Worm (Caenorhabditis elegans): ENCODE data around the gene T28D6.3.

Gene T28D6.3

ce11 chrIII:11371688-11372087 is 5.1 kb downstream of the T28D6.3 start, which contains the start of gene tba-7:
TSS of gene tba-7 (minus strand) at chrIII:11371788.
- no peak for TF ChIP-seq ceh-13 (GFP tag; optimal IDR thresholded peaks at IDR 0.05)
- no peak for TF ChIP-seq pes-1 (GFP tag; IDR thresholded peaks at IDR 0.05)
- no peak for TF ChIP-seq tbx-37 (GFP tag; conservative IDR thresholded peaks at IDR 0.05)
- TF ChIP-seq flt-1 (GFP tag; IDR thresholded peaks at IDR 0.05) = no peak
- no peak for TF ChIP-seq ets-7 (tag; optimal IDR thresholded peaks at IDR 0.05)
- TF ChIP-seq scrt-1 (GFP tag; IDR thresholded peaks at IDR 0.05) = no peak
- no peak for TF ChIP-seq tra-4 (tag; optimal IDR thresholded peaks at IDR 0.05)
- no peak for TF ChIP-seq B0310.2 (tag; optimal IDR thresholded peaks at IDR 0.05)
- no peak for TF ChIP-seq ceh-36 (tag; optimal IDR thresholded peaks at IDR 0.05)
- no peak for TF ChIP-seq sea-1 (GFP tag; conservative IDR thresholded peaks at IDR 0.05)
- no peak for TF ChIP-seq ama-1 (optimal IDR thresholded peaks at IDR 0.05)
- no peak for TF ChIP-seq hmbx-1 (tag; optimal IDR thresholded peaks at IDR 0.05)
- TF ChIP-seq F13C5.2 (tag; optimal IDR thresholded peaks at IDR 0.05) = no peak
- no peak for TF ChIP-seq tbx-11 (GFP tag; IDR thresholded peaks at IDR 0.05)
- TF ChIP-seq hnd-1 (tag; optimal IDR thresholded peaks at IDR 0.05) = no peak

ce11 chrIII:11372199-11372938 is 5.8 kb downstream of the T28D6.3 start:
- TF ChIP-seq ceh-13 (GFP tag; optimal IDR thresholded peaks at IDR 0.05) (no peak), ama-1 (optimal IDR thresholded peaks at IDR 0.05) (no peak), hnd-1 (tag; optimal IDR thresholded peaks at IDR 0.05) (no peak), tbx-11 (GFP tag; IDR thresholded peaks at IDR 0.05) (no peak), sea-1 (GFP tag; conservative IDR thresholded peaks at IDR 0.05) (no peak), hmg-4 (GFP tag; optimal IDR thresholded peaks at IDR 0.05) (no peak), flt-1 (GFP tag; IDR thresholded peaks at IDR 0.05) (no peak), aly-1 (tag; optimal IDR thresholded peaks at IDR 0.05) (no peak), ceh-36 (tag; optimal IDR thresholded peaks at IDR 0.05) (no peak), tra-4 (tag; optimal IDR thresholded peaks at IDR 0.05) (no peak), hmbx-1 (tag; optimal IDR thresholded peaks at IDR 0.05) (no peak), ets-7 (tag; optimal IDR thresholded peaks at IDR 0.05) (no peak), pes-1 (GFP tag; IDR thresholded peaks at IDR 0.05) (no peak), tbx-37 (GFP tag; conservative IDR thresholded peaks at IDR 0.05) (no peak), F13C5.2 (tag; optimal IDR thresholded peaks at IDR 0.05) (no peak), scrt-1 (GFP tag; IDR thresholded peaks at IDR 0.05) (no peak), B0310.2 (tag; optimal IDR thresholded peaks at IDR 0.05) (no peak)

ce11 chrIII:11377880-11378279 is 11.3 kb downstream of the T28D6.3 start, which contains the start of gene dpy-18:
TSS of gene dpy-18 (minus strand) at chrIII:11377980.
- TF ChIP-seq tbx-11 (GFP tag; IDR thresholded peaks at IDR 0.05) = no peak
- TF ChIP-seq hmbx-1 (tag; optimal IDR thresholded peaks at IDR 0.05) = no peak
- TF ChIP-seq B0310.2 (tag; optimal IDR thresholded peaks at IDR 0.05) = no peak
- TF ChIP-seq tbx-37 (GFP tag; conservative IDR thresholded peaks at IDR 0.05) = no peak
- TF ChIP-seq pes-1 (GFP tag; IDR thresholded peaks at IDR 0.05) = no peak
- TF ChIP-seq sea-1 (GFP tag; conservative IDR thresholded peaks at IDR 0.05) = no peak
- no peak for TF ChIP-seq F13C5.2 (tag; optimal IDR thresholded peaks at IDR 0.05)
- no peak for TF ChIP-seq ets-7 (tag; optimal IDR thresholded peaks at IDR 0.05)
- TF ChIP-seq ama-1 (optimal IDR thresholded peaks at IDR 0.05) = no peak
- TF ChIP-seq ceh-13 (GFP tag; optimal IDR thresholded peaks at IDR 0.05) = no peak
- no peak for TF ChIP-seq tra-4 (tag; optimal IDR thresholded peaks at IDR 0.05)
- no peak for TF ChIP-seq aly-1 (tag; optimal IDR thresholded peaks at IDR 0.05)

- TF ChIP-seq ceh-13 (GFP tag; optimal IDR thresholded peaks at IDR 0.05) (no peak), hmbx-1 (tag; optimal IDR thresholded peaks at IDR 0.05) (no peak), F13C5.2 (tag; optimal IDR thresholded peaks at IDR 0.05) (no peak), ets-7 (tag; optimal IDR thresholded peaks at IDR 0.05) (no peak), B0310.2 (tag; optimal IDR thresholded peaks at IDR 0.05) (no peak), scrt-1 (GFP tag; IDR thresholded peaks at IDR 0.05) (no peak), hnd-1 (tag; optimal IDR thresholded peaks at IDR 0.05) (no peak), sea-1 (GFP tag; conservative IDR thresholded peaks at IDR 0.05) (no peak), aly-1 (tag; optimal IDR thresholded peaks at IDR 0.05) (no peak), tbx-37 (GFP tag; conservative IDR thresholded peaks at IDR 0.05) (no peak), flt-1 (GFP tag; IDR thresholded peaks at IDR 0.05) (no peak)
Observed at ce11 chrIII:11378450-11378849, 11.9 kb downstream of the T28D6.3 start.

ce11 chrIII:11378910-11379309 is 12.3 kb downstream of the T28D6.3 start:
- TF ChIP-seq hmbx-1 (tag; optimal IDR thresholded peaks at IDR 0.05) (no peak), ceh-13 (GFP tag; optimal IDR thresholded peaks at IDR 0.05) (no peak), ets-7 (tag; optimal IDR thresholded peaks at IDR 0.05) (no peak), tra-4 (tag; optimal IDR thresholded peaks at IDR 0.05) (no peak), hmg-4 (GFP tag; optimal IDR thresholded peaks at IDR 0.05) (no peak), hnd-1 (tag; optimal IDR thresholded peaks at IDR 0.05) (no peak), tbx-37 (GFP tag; conservative IDR thresholded peaks at IDR 0.05) (no peak), scrt-1 (GFP tag; IDR thresholded peaks at IDR 0.05) (no peak), aly-1 (tag; optimal IDR thresholded peaks at IDR 0.05) (no peak), flt-1 (GFP tag; IDR thresholded peaks at IDR 0.05) (no peak), ceh-36 (tag; optimal IDR thresholded peaks at IDR 0.05) (no peak), F13C5.2 (tag; optimal IDR thresholded peaks at IDR 0.05) (no peak), ama-1 (optimal IDR thresholded peaks at IDR 0.05) (no peak), sea-1 (GFP tag; conservative IDR thresholded peaks at IDR 0.05) (no peak), B0310.2 (tag; optimal IDR thresholded peaks at IDR 0.05) (no peak), tbx-11 (GFP tag; IDR thresholded peaks at IDR 0.05) (no peak), pes-1 (GFP tag; IDR thresholded peaks at IDR 0.05) (no peak)

- no peak for TF ChIP-seq scrt-1 (GFP tag; IDR thresholded peaks at IDR 0.05)
Observed at ce11 chrIII:11380555-11380954, 14.0 kb downstream of the T28D6.3 start.

- no peak for TF ChIP-seq tbx-37 (GFP tag; conservative IDR thresholded peaks at IDR 0.05)
- no peak for TF ChIP-seq tra-4 (tag; optimal IDR thresholded peaks at IDR 0.05)
- TF ChIP-seq ceh-36 (tag; optimal IDR thresholded peaks at IDR 0.05) = no peak
- TF ChIP-seq hmbx-1 (tag; optimal IDR thresholded peaks at IDR 0.05) = no peak
- no peak for TF ChIP-seq B0310.2 (tag; optimal IDR thresholded peaks at IDR 0.05)
- no peak for TF ChIP-seq sea-1 (GFP tag; conservative IDR thresholded peaks at IDR 0.05)
- TF ChIP-seq ets-7 (tag; optimal IDR thresholded peaks at IDR 0.05) = no peak
- no peak for TF ChIP-seq scrt-1 (GFP tag; IDR thresholded peaks at IDR 0.05)
- TF ChIP-seq pes-1 (GFP tag; IDR thresholded peaks at IDR 0.05) = no peak
- TF ChIP-seq flt-1 (GFP tag; IDR thresholded peaks at IDR 0.05) = no peak
- TF ChIP-seq hnd-1 (tag; optimal IDR thresholded peaks at IDR 0.05) = no peak
- no peak for TF ChIP-seq ama-1 (optimal IDR thresholded peaks at IDR 0.05)
- no peak for TF ChIP-seq hmg-4 (GFP tag; optimal IDR thresholded peaks at IDR 0.05)
- no peak for TF ChIP-seq F13C5.2 (tag; optimal IDR thresholded peaks at IDR 0.05)
Observed at ce11 chrIII:11381922-11382321, 15.4 kb downstream of the T28D6.3 start, which contains the start of gene subs-4. TSS of gene subs-4 (plus strand) at chrIII:11382222.

All from whole organism, early embryonic.